Worm (Caenorhabditis elegans) whole organism, L3 larva: ENCODE measurements around the gene F14H3.12.

ENCODE experiments used
- R02D3.7 ChIP-seq: fragments of 150-350 bp; optimal IDR thresholded peaks from 2 replicates; lab custom pipeline; 2014; ENCODE audit warnings: missing biosample characterization, missing genetic modification characterization
- ZK546.5 ChIP-seq: sonication (generic microtip); optimal IDR thresholded peaks from 2 replicates; lab custom pipeline; 2017; ENCODE audit warnings: missing biosample characterization, missing genetic modification characterization
- aly-2 ChIP-seq: fragments of 150-350 bp; optimal IDR thresholded peaks from 2 replicates; lab custom pipeline; 2014; ENCODE audit warnings: missing biosample characterization, missing genetic modification characterization
- ama-1 ChIP-seq: fragments of 150-350 bp; optimal IDR thresholded peaks from 2 replicates; lab custom pipeline; 2018
- ceh-16 ChIP-seq: sonication (generic microtip); optimal IDR thresholded peaks from 2 replicates; lab custom pipeline; 2017; ENCODE audit warnings: missing biosample characterization, missing genetic modification characterization
- ceh-82 ChIP-seq: fragments of 150-350 bp; optimal IDR thresholded peaks from 2 replicates; lab custom pipeline; 2014; ENCODE audit warnings: missing biosample characterization, missing genetic modification characterization
- ceh-9 ChIP-seq: sonication (generic microtip); optimal IDR thresholded peaks from 2 replicates; lab custom pipeline; 2018; ENCODE audit warnings: missing biosample characterization, missing genetic modification characterization
- daf-12 ChIP-seq: fragments of 150-350 bp; optimal IDR thresholded peaks from 2 replicates; lab custom pipeline; 2014; ENCODE audit warnings: missing biosample characterization, missing genetic modification reagents, missing genetic modification characterization
- egl-27 ChIP-seq: sonication (generic microtip); optimal IDR thresholded peaks from 4 replicates; lab custom pipeline; 2017; ENCODE audit warnings: missing biosample characterization, missing genetic modification reagents, missing genetic modification characterization
- egl-5 ChIP-seq: fragments of 150-350 bp; optimal IDR thresholded peaks from 2 replicates; lab custom pipeline; 2017; ENCODE audit warnings: missing biosample characterization, missing genetic modification reagents, missing genetic modification characterization, inconsistent platforms
- elt-1 ChIP-seq: fragments of 150-350 bp; optimal IDR thresholded peaks from 2 replicates; lab custom pipeline; 2014; ENCODE audit warnings: missing biosample characterization, missing genetic modification characterization
- elt-2 ChIP-seq: sonication (generic microtip); optimal IDR thresholded peaks from 2 replicates; lab custom pipeline; 2016; ENCODE audit warnings: missing genetic modification reagents, mild to moderate bottlenecking, missing genetic modification characterization, missing compliant biosample characterization
- elt-3 ChIP-seq, 3 experiments: fragments of 150-350 bp in 1 of 3; sonication (generic microtip) in 2 of 3; optimal IDR thresholded peaks; 2 replicates in 2 of 3; 4 replicates in 1 of 3; lab custom pipeline; 2014 to 2017; ENCODE audit warnings: missing biosample characterization in 3 of 3, missing genetic modification characterization in 3 of 3
- eor-1 ChIP-seq, 2 experiments: fragments of 150-350 bp; optimal IDR thresholded peaks; 2 replicates each; lab custom pipeline; 2014 to 2018; ENCODE audit warnings: missing biosample characterization in 2 of 2, missing genetic modification characterization in 2 of 2
- fkh-2 ChIP-seq: fragments of 150-350 bp; optimal IDR thresholded peaks from 2 replicates; lab custom pipeline; 2014; ENCODE audit warnings: missing biosample characterization, missing genetic modification reagents, missing genetic modification characterization
- fos-1 ChIP-seq: fragments of 150-350 bp; optimal IDR thresholded peaks from 2 replicates; lab custom pipeline; 2014; ENCODE audit warnings: missing biosample characterization, missing genetic modification characterization
- hmg-11 ChIP-seq: sonication (generic microtip); optimal IDR thresholded peaks from 2 replicates; lab custom pipeline; 2016; ENCODE audit warnings: missing genetic modification characterization, missing compliant biosample characterization
- jun-1 ChIP-seq: fragments of 150-350 bp; optimal IDR thresholded peaks from 2 replicates; lab custom pipeline; 2014; ENCODE audit warnings: missing biosample characterization, missing genetic modification reagents, missing genetic modification characterization
- lin-15B ChIP-seq: fragments of 150-350 bp; optimal IDR thresholded peaks from 2 replicates; lab custom pipeline; 2014; ENCODE audit warnings: missing biosample characterization, missing genetic modification characterization
- lin-39 ChIP-seq: fragments of 150-350 bp; optimal IDR thresholded peaks from 2 replicates; lab custom pipeline; 2018; ENCODE audit warnings: missing biosample characterization, missing genetic modification reagents, missing genetic modification characterization
- mml-1 ChIP-seq: fragments of 150-350 bp; sonication (generic microtip); optimal IDR thresholded peaks from 3 replicates; lab custom pipeline; 2014; ENCODE audit warnings: missing biosample characterization, missing genetic modification characterization
- nfya-1 ChIP-seq: sonication (generic microtip); optimal IDR thresholded peaks from 2 replicates; lab custom pipeline; 2017; ENCODE audit warnings: missing genetic modification characterization, mild to moderate bottlenecking, missing compliant biosample characterization, antibody characterized with exemption, moderate library complexity; ENCODE audit not compliant: insufficient read depth
- nhr-11 ChIP-seq: fragments of 150-350 bp; optimal IDR thresholded peaks from 2 replicates; lab custom pipeline; 2014; ENCODE audit warnings: missing biosample characterization, missing genetic modification characterization
- nhr-12 ChIP-seq: fragments of 150-350 bp; optimal IDR thresholded peaks from 2 replicates; lab custom pipeline; 2014; ENCODE audit warnings: missing biosample characterization, missing genetic modification characterization
- nhr-23 ChIP-seq: fragments of 150-350 bp; optimal IDR thresholded peaks from 2 replicates; lab custom pipeline; 2014; ENCODE audit warnings: missing biosample characterization, missing genetic modification reagents, missing genetic modification characterization
- nhr-237 ChIP-seq: fragments of 150-350 bp; optimal IDR thresholded peaks from 2 replicates; lab custom pipeline; 2014; ENCODE audit warnings: missing biosample characterization, missing genetic modification characterization
- nhr-25 ChIP-seq: sonication (generic microtip); optimal IDR thresholded peaks from 2 replicates; lab custom pipeline; 2017; ENCODE audit warnings: missing biosample characterization, missing genetic modification characterization
- nhr-28 ChIP-seq: fragments of 150-350 bp; optimal IDR thresholded peaks from 2 replicates; lab custom pipeline; 2014; ENCODE audit warnings: missing biosample characterization, missing genetic modification characterization
- nhr-76 ChIP-seq: fragments of 150-350 bp; sonication (generic microtip); optimal IDR thresholded peaks from 5 replicates; lab custom pipeline; 2014; ENCODE audit warnings: missing biosample characterization, missing genetic modification characterization
- nhr-77 ChIP-seq: fragments of 150-350 bp; optimal IDR thresholded peaks from 2 replicates; lab custom pipeline; 2014; ENCODE audit warnings: missing biosample characterization, missing genetic modification characterization
- pha-4 ChIP-seq: fragments of 150-350 bp; optimal IDR thresholded peaks from 2 replicates; lab custom pipeline; 2014; ENCODE audit warnings: missing biosample characterization, missing genetic modification reagents, missing genetic modification characterization
- pqm-1 ChIP-seq: fragments of 150-350 bp; optimal IDR thresholded peaks from 2 replicates; lab custom pipeline; 2017; ENCODE audit warnings: missing biosample characterization, missing genetic modification characterization, inconsistent platforms
- sea-2 ChIP-seq: fragments of 150-350 bp; sonication (generic microtip); optimal IDR thresholded peaks from 4 replicates; lab custom pipeline; 2014; ENCODE audit warnings: missing biosample characterization, missing genetic modification reagents, missing genetic modification characterization
- skn-1 ChIP-seq: fragments of 150-350 bp; optimal IDR thresholded peaks from 2 replicates; lab custom pipeline; 2014; ENCODE audit warnings: missing biosample characterization, missing genetic modification characterization
- snpc-4 ChIP-seq: fragments of 150-350 bp; optimal IDR thresholded peaks from 2 replicates; lab custom pipeline; 2014; ENCODE audit warnings: missing biosample characterization, missing genetic modification characterization
- tbx-2 ChIP-seq: sonication (generic microtip); optimal IDR thresholded peaks from 2 replicates; lab custom pipeline; 2016; ENCODE audit warnings: mild to moderate bottlenecking, missing genetic modification characterization, missing compliant biosample characterization
- unc-39 ChIP-seq: sonication (generic microtip); optimal IDR thresholded peaks from 4 replicates; lab custom pipeline; 2017; ENCODE audit warnings: missing biosample characterization, missing genetic modification characterization
- unc-62 ChIP-seq: fragments of 150-350 bp; sonication (generic microtip); optimal IDR thresholded peaks from 4 replicates; lab custom pipeline; 2014; ENCODE audit warnings: missing biosample characterization, missing genetic modification reagents, missing genetic modification characterization
- zag-1 ChIP-seq: fragments of 150-350 bp; optimal IDR thresholded peaks from 2 replicates; lab custom pipeline; 2014; ENCODE audit warnings: missing biosample characterization, missing genetic modification characterization
- ztf-11 ChIP-seq: fragments of 150-350 bp; optimal IDR thresholded peaks from 2 replicates; lab custom pipeline; 2014; ENCODE audit warnings: missing biosample characterization, missing genetic modification characterization
- ztf-4 ChIP-seq: fragments of 150-350 bp; optimal IDR thresholded peaks from 2 replicates; lab custom pipeline; 2014; ENCODE audit warnings: missing biosample characterization, missing genetic modification characterization

The F14H3.12 gene

DNA sequence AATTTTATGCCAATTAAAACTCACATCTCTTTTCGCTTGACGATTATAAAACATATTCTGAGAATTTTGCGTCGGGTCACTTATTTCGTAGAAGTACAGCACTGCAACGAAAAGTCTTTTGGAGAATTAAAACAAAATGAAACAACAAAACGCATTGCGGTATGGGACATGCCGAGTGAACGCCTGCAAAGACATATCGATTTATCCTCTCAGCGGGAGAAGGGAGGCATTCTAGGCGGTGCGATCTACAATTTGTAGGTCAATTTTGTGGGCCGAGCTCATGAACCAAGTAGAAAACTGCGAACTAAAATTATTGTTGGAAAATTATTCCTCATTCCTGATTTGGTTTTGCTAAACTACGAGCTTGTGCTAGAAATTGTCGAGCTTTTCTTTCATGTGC, 21.8 kb downstream of the F14H3.12 start, which contains the start of gene F14H3.3:
TSS of gene F14H3.3 (minus strand) at position 101 of the 400 bp plus-strand sequence.
- TF ChIP-seq nhr-25 (tag; lab: Kevin White, UChicago) (no peak), nhr-11 (tag; lab: Kevin White, UChicago) (no peak), egl-5 (tag; lab: Kevin White, UChicago) (no peak), elt-2 (no peak), nfya-1 (tag; lab: Kevin White, UChicago) (no peak), snpc-4 (tag; lab: Kevin White, UChicago) (no peak)

DNA sequence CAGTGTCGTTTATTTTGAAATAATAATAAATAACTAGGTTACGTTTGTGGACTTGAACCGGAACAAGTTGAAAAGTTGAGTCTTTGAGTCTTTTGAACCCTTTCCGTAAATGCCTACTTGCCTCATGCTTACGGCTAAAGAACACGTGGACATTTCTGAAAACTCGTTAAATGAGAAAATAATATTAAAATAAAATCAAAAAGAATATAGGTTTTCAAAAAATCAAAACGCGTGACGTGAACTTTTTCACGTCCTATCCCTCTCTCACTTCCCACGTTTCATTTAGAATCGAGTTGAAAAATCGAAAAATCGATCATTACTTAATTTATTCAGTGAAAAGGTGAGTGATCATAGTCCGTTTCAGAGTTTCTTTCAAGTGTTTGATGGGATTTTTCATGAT, 25.9 kb downstream of the F14H3.12 start, which contains the start of gene best-12:
TSS of gene best-12 (plus strand) at position 301 of the 400 bp plus-strand sequence.
- TF ChIP-seq tbx-2 (tag; lab: Kevin White, UChicago) (no peak), egl-27 (no peak), nhr-237 (tag; lab: Kevin White, UChicago) (no peak), aly-2 (tag; lab: Kevin White, UChicago) (no peak), ceh-9 (tag; lab: Kevin White, UChicago) (no peak), nhr-23 (tag; lab: Kevin White, UChicago) (no peak), eor-1 (tag; optimal IDR thresholded peaks at IDR 0.05; lab: Kevin White, UChicago) (no peak), nhr-28 (tag; lab: Kevin White, UChicago) (no peak), nhr-11 (tag; lab: Kevin White, UChicago) (no peak), ztf-11 (tag; lab: Kevin White, UChicago) (no peak), ztf-4 (tag; lab: Kevin White, UChicago) (no peak), elt-2 (no peak), nhr-12 (tag; lab: Kevin White, UChicago) (no peak)

ce11 chrV:16047508-16047907, 27.6 kb downstream of the F14H3.12 start, which contains the start of gene str-198:
Gene str-198 (plus strand): TSS chrV:16047808.
- TF ChIP-seq daf-12 (tag; lab: Kevin White, UChicago) (no peak), elt-1 (tag; lab: Kevin White, UChicago) (no peak), nhr-25 (tag; lab: Kevin White, UChicago) (no peak), ama-1 (no peak), lin-39 (no peak)

ce11 chrV:16047052-16047451, 28.1 kb downstream of the F14H3.12 start:
- TF ChIP-seq nhr-23 (tag; lab: Kevin White, UChicago) (no peak), elt-1 (tag; lab: Kevin White, UChicago) (no peak), unc-39 (tag; lab: Kevin White, UChicago) (no peak)

DNA sequence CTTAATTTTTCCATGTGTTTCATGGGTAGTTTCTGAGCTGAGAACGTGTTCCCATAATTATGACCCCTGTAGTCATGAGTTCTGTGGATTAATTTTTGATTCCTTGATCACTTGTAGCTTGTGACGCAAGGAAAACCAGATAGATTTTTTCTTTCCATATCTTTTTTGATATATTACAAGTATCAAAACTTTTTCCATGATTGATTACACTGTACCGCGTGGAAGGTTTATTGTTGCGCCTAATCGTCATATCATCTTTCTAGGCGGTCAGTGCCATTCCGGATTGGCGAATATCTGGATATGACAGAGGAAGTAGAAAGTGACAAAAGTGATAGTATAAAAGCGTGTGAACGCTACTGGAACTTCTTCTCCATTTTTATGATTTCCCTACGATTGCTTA, 28.6 kb downstream of the F14H3.12 start, which contains the start of gene ZK285.2:
TSS of gene ZK285.2 (plus strand) at position 301 of the 400 bp plus-strand sequence.
- no peak for TF ChIP-seq jun-1 (tag; lab: Kevin White, UChicago)
- no peak for TF ChIP-seq zag-1 (tag; lab: Kevin White, UChicago)
- TF ChIP-seq ZK546.5 (tag; lab: Kevin White, UChicago): no peak
- no peak for TF ChIP-seq elt-3 (tag; optimal IDR thresholded peaks at IDR 0.05; lab: Kevin White, UChicago)
- TF ChIP-seq ceh-82 (tag; lab: Kevin White, UChicago): no peak
- no peak for TF ChIP-seq pha-4 (tag; lab: Kevin White, UChicago)
- TF ChIP-seq tbx-2 (tag; lab: Kevin White, UChicago): no peak
- TF ChIP-seq unc-62 (GFP tag; lab: Kevin White, UChicago): no peak
- no peak for TF ChIP-seq nhr-23 (tag; lab: Kevin White, UChicago)
- TF ChIP-seq R02D3.7 (tag; lab: Kevin White, UChicago): no peak
- TF ChIP-seq elt-2: no peak
- TF ChIP-seq unc-39 (tag; lab: Kevin White, UChicago): no peak
- no peak for TF ChIP-seq hmg-11
- TF ChIP-seq, all 47 proteins: peak for 0

DNA sequence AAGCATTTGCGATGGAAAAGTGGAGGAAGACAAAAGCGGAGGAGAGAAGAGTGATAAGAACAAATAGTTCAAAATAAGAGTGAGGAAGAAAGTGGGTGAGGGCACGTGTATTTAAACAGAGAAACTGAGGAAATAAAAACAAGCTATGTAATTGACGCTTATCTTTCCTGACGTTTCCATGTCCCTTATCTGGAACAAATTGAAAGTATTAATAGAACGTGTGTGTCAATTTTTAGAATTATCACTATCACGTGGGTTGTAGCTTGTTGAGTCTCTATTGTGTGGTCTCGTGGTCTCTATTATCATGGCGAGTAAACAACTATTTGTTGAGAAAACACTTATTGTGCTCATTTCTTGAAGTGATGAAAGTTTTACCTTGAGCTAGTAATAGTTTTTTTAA, 29.3 kb downstream of the F14H3.12 start, which contains the start of gene T10C6.15:
TSS of gene T10C6.15 (minus strand) at position 104 of the 400 bp plus-strand sequence.
- no peak for TF ChIP-seq unc-39 (tag; lab: Kevin White, UChicago)
- TF ChIP-seq R02D3.7 (tag; lab: Kevin White, UChicago): no peak
- peak; percentile 92 for TF ChIP-seq pqm-1
- TF ChIP-seq ztf-4 (tag; lab: Kevin White, UChicago): no peak
- no peak for TF ChIP-seq egl-5 (tag; lab: Kevin White, UChicago)
- no peak for TF ChIP-seq nfya-1 (tag; lab: Kevin White, UChicago)
- no peak for TF ChIP-seq ceh-9 (tag; lab: Kevin White, UChicago)
- TF ChIP-seq jun-1 (tag; lab: Kevin White, UChicago): peak; percentile 82
- TF ChIP-seq nhr-76 (tag; lab: Kevin White, UChicago): no peak
- TF ChIP-seq sea-2 (GFP tag; lab: Kevin White, UChicago): no peak
- peak; percentile 90 for TF ChIP-seq pha-4 (tag; lab: Kevin White, UChicago)
- no peak for TF ChIP-seq fkh-2 (tag; lab: Kevin White, UChicago)
- no peak for TF ChIP-seq tbx-2 (tag; lab: Kevin White, UChicago)
- TF ChIP-seq egl-27: no peak
- TF ChIP-seq lin-15B (tag; lab: Kevin White, UChicago): no peak
- TF ChIP-seq mml-1 (tag; lab: Kevin White, UChicago): no peak
- TF ChIP-seq nhr-237 (tag; lab: Kevin White, UChicago): no peak
- no peak for TF ChIP-seq ceh-82 (tag; lab: Kevin White, UChicago)
- no peak for TF ChIP-seq skn-1
- peak; percentile 99 for TF ChIP-seq elt-2
- no peak for TF ChIP-seq aly-2 (tag; lab: Kevin White, UChicago)
- no peak for TF ChIP-seq fos-1 (tag; lab: Kevin White, UChicago)
- TF ChIP-seq ceh-16 (tag; lab: Kevin White, UChicago): no peak
- no peak for TF ChIP-seq lin-39
- no peak for TF ChIP-seq nhr-77 (tag; lab: Kevin White, UChicago)
- TF ChIP-seq daf-12 (tag; lab: Kevin White, UChicago): no peak
